Fruit fly (Drosophila melanogaster): ENCODE measurements around the gene CG34112.

The CG34112 gene

DNA sequence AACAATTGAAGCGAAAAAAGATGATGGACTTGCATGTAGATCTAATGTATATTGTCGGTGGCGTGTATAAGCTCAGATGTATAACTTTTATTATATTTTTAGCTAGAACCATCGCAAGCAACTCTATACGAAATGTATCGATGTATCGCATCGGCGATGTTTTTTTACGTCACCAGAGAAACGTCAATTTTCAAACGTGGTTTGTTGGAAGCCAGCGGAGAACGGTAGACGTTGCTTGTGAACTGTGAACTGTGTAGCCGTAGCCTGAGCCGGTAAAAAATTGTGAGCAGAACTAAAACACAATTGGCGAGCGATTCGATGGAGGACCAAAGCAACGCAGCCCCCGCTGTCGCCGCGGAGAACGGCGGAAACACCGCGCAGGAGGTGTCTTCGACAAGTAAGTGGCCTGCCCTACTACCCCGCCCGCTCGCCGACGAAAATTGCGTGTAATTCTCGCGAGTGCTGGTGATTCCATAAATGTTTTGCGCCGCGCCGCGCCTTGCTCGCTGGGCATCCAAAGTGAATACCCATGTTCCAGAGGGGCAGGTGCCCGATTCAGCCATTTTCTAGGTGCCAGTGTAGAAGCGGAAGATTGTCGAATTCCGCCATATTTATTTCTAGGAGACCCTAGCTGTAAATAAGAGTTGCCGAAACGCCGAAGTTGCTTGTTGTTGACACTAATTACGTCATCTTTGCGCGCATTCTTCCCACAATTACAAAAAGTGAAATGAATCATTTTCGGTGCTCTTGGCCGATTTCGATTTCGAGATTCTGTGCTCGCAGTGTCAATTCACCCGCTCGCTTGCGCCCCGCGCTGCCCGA, 9.0 kb upstream of the CG34112 start, which contains the start of gene lost (continued):
- TF ChIP-seq Eip78C (GFP tag): peak; percentile 65
- TF ChIP-seq CG7368 (GFP tag; optimal IDR thresholded peaks at IDR 0.05): no peak
- peak; percentile 7 for TF ChIP-seq CG9139 (GFP tag; optimal IDR thresholded peaks at IDR 0.05)
- TF ChIP-seq CG1621 (tag; optimal IDR thresholded peaks at IDR 0.05): peak; percentile 27
- no peak for TF ChIP-seq CG10669 (GFP tag; optimal IDR thresholded peaks at IDR 0.05)
- TF ChIP-seq fkh (GFP tag; optimal IDR thresholded peaks at IDR 0.05): peak; percentile 64
- TF ChIP-seq cyc (GFP tag; optimal IDR thresholded peaks at IDR 0.05): no peak

DNA sequence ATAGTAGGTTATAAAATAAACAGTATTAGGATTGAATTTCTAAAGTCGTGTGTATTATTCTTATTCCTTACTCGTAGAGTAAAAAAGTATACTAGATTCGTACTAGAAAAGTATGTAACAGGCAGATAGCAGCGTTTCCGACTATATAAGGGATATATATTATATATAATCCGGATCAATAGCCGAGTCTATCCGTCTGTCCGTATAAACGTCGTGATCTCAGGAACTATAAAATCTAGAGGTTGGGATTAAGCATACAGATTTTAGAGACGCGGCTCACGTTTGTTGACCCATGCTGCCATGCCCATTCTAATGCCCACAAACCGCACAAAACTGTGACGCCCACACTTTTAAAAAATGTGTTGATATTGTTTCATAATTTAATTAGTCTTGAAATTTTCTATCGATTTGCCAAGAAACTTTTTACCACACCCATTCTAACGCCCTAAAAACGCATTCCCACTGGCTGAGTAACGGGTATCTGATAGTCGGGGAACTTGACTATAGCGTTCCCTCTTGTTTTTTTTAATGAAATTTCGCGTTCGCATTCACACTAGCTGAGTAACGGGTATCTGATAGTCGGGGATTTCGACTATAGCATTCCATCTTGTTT, 8.0 kb upstream of the CG34112 start, which contains the start of gene CG9853:
TSS of gene CG9853 (minus strand) at position 51 of the 613 bp plus-strand sequence.
- TF ChIP-seq CG10669 (GFP tag; optimal IDR thresholded peaks at IDR 0.05) (no peak), OdsH (GFP tag; optimal IDR thresholded peaks at IDR 0.05) (no peak), spab (GFP tag; optimal IDR thresholded peaks at IDR 0.05) (no peak), CG34406 (GFP tag; optimal IDR thresholded peaks at IDR 0.05) (no peak), CG11762 (GFP tag; optimal IDR thresholded peaks at IDR 0.05; ENCODE audit: insufficient read depth) (no peak), CG6163 (GFP tag; IDR thresholded peaks at IDR 0.05) (no peak), CG6276 (GFP tag; optimal IDR thresholded peaks at IDR 0.05) (no peak), CG15336 (GFP tag; IDR thresholded peaks at IDR 0.05) (no peak), CG11902 (GFP tag; optimal IDR thresholded peaks at IDR 0.05) (no peak), cyc (GFP tag; optimal IDR thresholded peaks at IDR 0.05) (no peak), CG4318 (GFP tag; optimal IDR thresholded peaks at IDR 0.05) (no peak), Eip93F (GFP tag; optimal IDR thresholded peaks at IDR 0.05) (no peak), CG3032 (tag; optimal IDR thresholded peaks at IDR 0.05) (no peak), CG6854 (GFP tag; optimal IDR thresholded peaks at IDR 0.05) (no peak), Met (GFP tag; optimal IDR thresholded peaks at IDR 0.05) (no peak), Eip75B (GFP tag; optimal IDR thresholded peaks at IDR 0.05) (no peak), dsx (GFP tag; optimal IDR thresholded peaks at IDR 0.05; ENCODE audit: poor library complexity, severe bottlenecking) (no peak), CG6792 (GFP tag; optimal IDR thresholded peaks at IDR 0.05) (no peak), fd59A (GFP tag; optimal IDR thresholded peaks at IDR 0.05) (no peak), dac (GFP tag; optimal IDR thresholded peaks at IDR 0.05) (no peak)

DNA sequence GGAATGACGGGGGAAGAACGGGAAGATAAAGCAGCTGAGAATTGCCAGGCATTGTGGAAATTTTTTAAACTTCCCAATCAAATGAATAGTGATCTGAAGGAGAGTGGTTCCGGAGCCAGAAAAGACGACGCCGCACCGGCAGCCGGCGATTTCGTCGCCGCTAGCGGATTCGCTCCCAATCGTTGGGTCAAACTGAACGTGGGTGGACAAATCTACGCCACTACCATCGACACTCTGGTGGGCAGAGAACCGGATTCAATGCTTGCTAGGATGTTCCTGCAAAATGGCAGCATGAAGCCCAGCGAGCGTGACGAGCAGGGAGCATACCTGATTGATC, 6.4 kb upstream of the CG34112 start, which contains the start of gene CG14647:
TSS of gene CG14647 (plus strand) at position 14 of the 337 bp plus-strand sequence.
- TF ChIP-seq CG34406 (GFP tag; optimal IDR thresholded peaks at IDR 0.05): no peak

DNA sequence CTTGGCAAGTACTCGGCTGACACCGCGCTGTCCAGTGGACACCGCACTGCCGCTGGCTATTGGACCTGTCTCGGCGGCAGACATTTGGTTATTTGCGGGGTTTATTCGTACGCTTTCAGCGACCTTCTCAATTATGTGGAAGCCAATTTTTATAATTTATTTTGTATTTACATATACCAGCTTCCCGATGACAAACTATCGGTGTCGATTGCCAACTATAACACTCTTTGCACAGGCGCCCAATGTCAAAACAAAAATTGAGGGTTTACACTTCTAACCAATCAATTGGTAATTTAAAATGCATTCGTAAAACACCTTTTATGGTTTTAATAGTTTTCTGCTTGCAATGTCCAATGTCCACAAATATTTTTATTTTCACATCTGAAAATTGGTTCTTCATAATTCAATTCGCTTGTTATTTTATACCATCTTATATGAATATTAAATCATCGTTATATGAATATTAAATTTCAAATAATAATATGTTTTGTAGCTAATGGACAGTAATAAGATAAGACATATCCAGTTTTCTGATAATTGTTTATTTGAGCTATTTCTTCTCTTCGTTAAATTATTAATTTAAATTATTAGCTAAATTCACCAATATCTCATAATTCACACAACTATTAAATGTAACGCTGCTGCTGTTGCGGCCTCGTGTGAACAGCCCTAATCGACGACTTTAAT, 5.9 kb upstream of the CG34112 start:
- TF ChIP-seq Hr38 (GFP tag; optimal IDR thresholded peaks at IDR 0.05): no peak
- TF ChIP-seq Hr39 (GFP tag; optimal IDR thresholded peaks at IDR 0.05): peak; percentile 30
- TF ChIP-seq achi (GFP tag; optimal IDR thresholded peaks at IDR 0.05): peak; percentile 33
- peak; percentile 19 for TF ChIP-seq Sox15 (GFP tag; optimal IDR thresholded peaks at IDR 0.05)
- TF ChIP-seq CG15336 (GFP tag; IDR thresholded peaks at IDR 0.05): no peak
- TF ChIP-seq eg (GFP tag; IDR thresholded peaks at IDR 0.05): peak; percentile 23; the same call in 1 of the 3 replicates
- no peak for TF ChIP-seq CG7368 (GFP tag; optimal IDR thresholded peaks at IDR 0.05)
- TF ChIP-seq fkh (GFP tag; optimal IDR thresholded peaks at IDR 0.05): peak; percentile 66
- peak; percentile 7 for TF ChIP-seq CG8632 (GFP tag; optimal IDR thresholded peaks at IDR 0.05)
- TF ChIP-seq ss (GFP tag; optimal IDR thresholded peaks at IDR 0.05): peak in 1 of 2 experiments; percentile 51
- peak; percentile 40 for TF ChIP-seq pdm3 (GFP tag; optimal IDR thresholded peaks at IDR 0.05)
- TF ChIP-seq CG4318 (GFP tag; optimal IDR thresholded peaks at IDR 0.05): peak; percentile 29
- TF ChIP-seq vri (GFP tag; optimal IDR thresholded peaks at IDR 0.05): no peak
- no peak for TF ChIP-seq net (GFP tag; optimal IDR thresholded peaks at IDR 0.05)
- no peak for TF ChIP-seq fd59A (GFP tag; optimal IDR thresholded peaks at IDR 0.05)
- TF ChIP-seq Blimp-1 (GFP tag; optimal IDR thresholded peaks at IDR 0.05): peak; percentile 2
- TF ChIP-seq CG16779 (tag; optimal IDR thresholded peaks at IDR 0.05): no peak
- TF ChIP-seq Eip75B (GFP tag; optimal IDR thresholded peaks at IDR 0.05): no peak
- TF ChIP-seq Lpt (GFP tag; optimal IDR thresholded peaks at IDR 0.05): peak; percentile 5
- TF ChIP-seq CG6163 (GFP tag; IDR thresholded peaks at IDR 0.05): no peak
- TF ChIP-seq CG11762 (GFP tag; optimal IDR thresholded peaks at IDR 0.05; ENCODE audit: insufficient read depth): no peak
- TF ChIP-seq CG11902 (GFP tag; optimal IDR thresholded peaks at IDR 0.05): no peak
- no peak for TF ChIP-seq fd85E (GFP tag; optimal IDR thresholded peaks at IDR 0.05)
- peak; percentile 2 for TF ChIP-seq esn (GFP tag; optimal IDR thresholded peaks at IDR 0.05)
- TF ChIP-seq CG32006 (GFP tag; optimal IDR thresholded peaks at IDR 0.05): peak; percentile 59

All from whole organism, prepupa.